Fruit fly (Drosophila melanogaster) whole organism, embryonic: ENCODE results near the gene CG10602.
A peak's percentile ranks its signal among the peaks of the same experiment; 100 is the strongest.

Source experiments
- Adf1 ChIP-seq: fragments of 200-800 bp; sonication (Bioruptor generic); IDR thresholded peaks from 2 replicates; pipeline ENCODE4 v1.3.6; 2022; ENCODE audit warnings: missing biosample characterization, missing genetic modification characterization
- Atf-2 ChIP-seq: fragments of 200-800 bp; sonication (Bioruptor generic); optimal IDR thresholded peaks from 2 replicates; lab custom pipeline; 2016; ENCODE audit warnings: missing biosample characterization, missing genetic modification characterization
- Atf6 ChIP-seq: fragments of 200-800 bp; sonication (Bioruptor generic); IDR thresholded peaks from 2 replicates; pipeline ENCODE4 v1.3.6; 2022; ENCODE audit warnings: missing biosample characterization, missing genetic modification characterization
- Awh ChIP-seq: fragments of 200-800 bp; sonication (Bioruptor generic); IDR thresholded peaks from 2 replicates; pipeline ENCODE4, ENCODE4 v1.3.6; 2022; ENCODE audit warnings: missing biosample characterization, missing genetic modification characterization
- CG10209 ChIP-seq: fragments of 200-800 bp; sonication (Bioruptor generic); optimal IDR thresholded peaks from 3 replicates; lab custom pipeline; 2017; ENCODE audit warnings: missing biosample characterization, mild to moderate bottlenecking, missing genetic modification characterization, missing genetic modification reagents
- CG11723 ChIP-seq: fragments of 200-800 bp; sonication (Bioruptor generic); optimal IDR thresholded peaks from 2 replicates; lab custom pipeline; 2017; ENCODE audit warnings: missing biosample characterization, mild to moderate bottlenecking, missing genetic modification characterization
- CG1233 ChIP-seq: fragments of 200-800 bp; sonication (Bioruptor generic); optimal IDR thresholded peaks from 4 replicates; lab custom pipeline; 2018; ENCODE audit warnings: missing biosample characterization, mild to moderate bottlenecking, missing genetic modification characterization
- CG13287 ChIP-seq: fragments of 200-800 bp; sonication (Bioruptor generic); IDR thresholded peaks from 2 replicates; pipeline ENCODE4 v1.3.6; 2022; ENCODE audit warnings: missing biosample characterization, missing genetic modification characterization; ENCODE audit not compliant: partially characterized antibody
- CG14441 ChIP-seq: fragments of 200-800 bp; sonication (Bioruptor generic); IDR thresholded peaks from 2 replicates; pipeline ENCODE4 v1.3.6; 2022; ENCODE audit warnings: missing biosample characterization, missing genetic modification characterization
- CG14667 ChIP-seq: fragments of 200-800 bp; sonication (Bioruptor generic); IDR thresholded peaks from 2 replicates; pipeline ENCODE4 v1.3.6; 2022; ENCODE audit warnings: missing biosample characterization, missing genetic modification characterization
- CG1603 ChIP-seq: fragments of 200-800 bp; sonication (Bioruptor generic); optimal IDR thresholded peaks from 2 replicates; lab custom pipeline; 2019; ENCODE audit warnings: missing biosample characterization, mild to moderate bottlenecking, missing genetic modification characterization, moderate library complexity
- CG1647 ChIP-seq: fragments of 200-800 bp; sonication (Bioruptor generic); optimal IDR thresholded peaks from 3 replicates; lab custom pipeline; 2016; ENCODE audit warnings: missing biosample characterization, missing genetic modification characterization
- CG16815 ChIP-seq: fragments of 200-800 bp; sonication (Bioruptor generic); optimal IDR thresholded peaks from 3 replicates; lab custom pipeline; 2017; ENCODE audit warnings: missing biosample characterization, mild to moderate bottlenecking, missing genetic modification characterization
- CG17359 ChIP-seq: fragments of 200-800 bp; sonication (Bioruptor generic); optimal IDR thresholded peaks from 3 replicates; lab custom pipeline; 2018; ENCODE audit warnings: missing biosample characterization, mild to moderate bottlenecking, missing genetic modification characterization, moderate library complexity
- CG30403 ChIP-seq: fragments of 200-800 bp; sonication (Bioruptor generic); optimal IDR thresholded peaks from 3 replicates; lab custom pipeline; 2016; ENCODE audit warnings: missing biosample characterization, missing genetic modification characterization
- CG3163 ChIP-seq: fragments of 200-800 bp; sonication (Bioruptor generic); optimal IDR thresholded peaks from 3 replicates; lab custom pipeline; 2016; ENCODE audit warnings: missing biosample characterization, missing genetic modification characterization
- CG32532 ChIP-seq: fragments of 200-800 bp; sonication (Bioruptor generic); IDR thresholded peaks from 2 replicates; pipeline ENCODE4 v1.3.6; 2022; ENCODE audit warnings: missing biosample characterization, missing genetic modification characterization
- CG34224 ChIP-seq: fragments of 200-800 bp; sonication (Bioruptor generic); IDR thresholded peaks from 3 replicates; pipeline ENCODE4 v1.3.6; 2022; ENCODE audit warnings: missing biosample characterization, missing genetic modification characterization; ENCODE audit not compliant: partially characterized antibody
- CG3995 ChIP-seq: fragments of 200-800 bp; sonication (Bioruptor generic); optimal IDR thresholded peaks from 3 replicates; lab custom pipeline; 2016; ENCODE audit warnings: missing biosample characterization, missing genetic modification characterization
- CG4282 ChIP-seq: fragments of 200-800 bp; sonication (Bioruptor generic); optimal IDR thresholded peaks from 2 replicates; lab custom pipeline; 2016; ENCODE audit warnings: missing biosample characterization, missing genetic modification characterization
- CHES-1-like ChIP-seq: fragments of 200-800 bp; sonication (Bioruptor generic); optimal IDR thresholded peaks from 2 replicates; lab custom pipeline; 2016; ENCODE audit warnings: missing biosample characterization, missing genetic modification characterization
- Camta ChIP-seq: fragments of 200-800 bp; sonication (Bioruptor generic); optimal IDR thresholded peaks from 2 replicates; lab custom pipeline; 2016; ENCODE audit warnings: missing biosample characterization, missing genetic modification characterization
- Fer1 ChIP-seq: fragments of 200-800 bp; sonication (Bioruptor generic); optimal IDR thresholded peaks from 2 replicates; lab custom pipeline; 2017; ENCODE audit warnings: missing biosample characterization, mild to moderate bottlenecking, missing genetic modification characterization
- HLHmδ ChIP-seq: fragments of 200-800 bp; sonication (Bioruptor generic); optimal IDR thresholded peaks from 2 replicates; lab custom pipeline; 2018; ENCODE audit warnings: missing biosample characterization, mild to moderate bottlenecking, missing genetic modification characterization, moderate library complexity
- MBD-R2 ChIP-seq: fragments of 200-800 bp; sonication (Bioruptor generic); IDR thresholded peaks from 2 replicates; pipeline ENCODE4 v1.3.6; 2022; ENCODE audit warnings: missing biosample characterization, missing genetic modification characterization
- MESR4 ChIP-seq: fragments of 200-800 bp; sonication (Bioruptor generic); optimal IDR thresholded peaks from 2 replicates; lab custom pipeline; 2018; ENCODE audit warnings: missing biosample characterization, mild to moderate bottlenecking, missing genetic modification characterization, moderate library complexity
- Max ChIP-seq: fragments of 200-800 bp; sonication (Bioruptor generic); optimal IDR thresholded peaks from 2 replicates; lab custom pipeline; 2016; ENCODE audit warnings: missing biosample characterization, mild to moderate bottlenecking, missing genetic modification characterization
- Side ChIP-seq: fragments of 200-800 bp; sonication (Bioruptor generic); optimal IDR thresholded peaks from 2 replicates; lab custom pipeline; 2016; ENCODE audit warnings: missing biosample characterization, missing genetic modification characterization
- Sin3A ChIP-seq: fragments of >200 bp; optimal IDR thresholded peaks from 2 replicates; lab custom pipeline; 2018
- Sox102F ChIP-seq: fragments of 200-800 bp; sonication (Bioruptor generic); optimal IDR thresholded peaks from 2 replicates; lab custom pipeline; 2018; ENCODE audit warnings: missing biosample characterization, mild to moderate bottlenecking, missing genetic modification characterization, moderate library complexity
- Spps ChIP-seq: fragments of 200-800 bp; sonication (Bioruptor generic); optimal IDR thresholded peaks from 2 replicates; lab custom pipeline; 2018; ENCODE audit warnings: missing biosample characterization, mild to moderate bottlenecking, missing genetic modification characterization
- Trl ChIP-seq, 3 experiments: fragments of >200 bp in 2 of 3; fragments of 200-800 bp in 1 of 3; sonication (Bioruptor generic) in 1 of 3; optimal IDR thresholded peaks; 2 replicates in 1 of 3; 3 replicates in 2 of 3; lab custom pipeline; 2016 to 2017; ENCODE audit warnings: missing biosample characterization in 1 of 3, missing genetic modification characterization in 1 of 3
- Xbp1 ChIP-seq: fragments of 200-800 bp; sonication (Bioruptor generic); optimal IDR thresholded peaks from 3 replicates; lab custom pipeline; 2016; ENCODE audit warnings: missing biosample characterization, mild to moderate bottlenecking, missing genetic modification characterization
- ara ChIP-seq: fragments of 200-800 bp; sonication (Bioruptor generic); IDR thresholded peaks from 2 replicates; pipeline ENCODE4 v1.3.6; 2022; ENCODE audit warnings: missing biosample characterization, missing genetic modification characterization
- az2 ChIP-seq: fragments of 200-800 bp; sonication (Bioruptor generic); optimal IDR thresholded peaks from 3 replicates; lab custom pipeline; 2016; ENCODE audit warnings: missing biosample characterization, missing genetic modification characterization
- bowl ChIP-seq: fragments of 200-800 bp; sonication (Bioruptor generic); IDR thresholded peaks from 2 replicates; pipeline ENCODE4 v1.3.6; 2022; ENCODE audit warnings: missing biosample characterization, missing genetic modification characterization
- btn ChIP-seq: fragments of 200-800 bp; sonication (Bioruptor generic); optimal IDR thresholded peaks from 2 replicates; lab custom pipeline; 2016; ENCODE audit warnings: missing biosample characterization, missing genetic modification characterization
- cas ChIP-seq: fragments of 200-800 bp; sonication (Bioruptor generic); IDR thresholded peaks from 2 replicates; pipeline ENCODE4 v1.3.6; 2022; ENCODE audit warnings: missing biosample characterization, missing genetic modification characterization
- chif ChIP-seq, 2 experiments: fragments of 200-800 bp; sonication (Bioruptor generic); optimal IDR thresholded peaks; 3 replicates each; lab custom pipeline; 2016; ENCODE audit warnings: missing biosample characterization in 2 of 2, missing genetic modification characterization in 2 of 2
- corto ChIP-seq: fragments of 200-800 bp; sonication (Bioruptor generic); optimal IDR thresholded peaks from 2 replicates; lab custom pipeline; 2016; ENCODE audit warnings: missing biosample characterization, mild to moderate bottlenecking, missing genetic modification characterization, moderate library complexity
- dati ChIP-seq: fragments of 200-800 bp; sonication (Bioruptor generic); IDR thresholded peaks from 2 replicates; pipeline ENCODE4 v1.3.6; 2022; ENCODE audit warnings: missing biosample characterization, missing genetic modification characterization
- eve ChIP-seq, 2 experiments: fragments of >200 bp; optimal IDR thresholded peaks; 2 replicates each; lab custom pipeline; 2017; ENCODE audit warnings: missing biosample characterization in 2 of 2, missing genetic modification characterization in 2 of 2
- fd64A ChIP-seq: fragments of 200-800 bp; sonication (Bioruptor generic); optimal IDR thresholded peaks from 3 replicates; lab custom pipeline; 2018; ENCODE audit warnings: missing biosample characterization, mild to moderate bottlenecking, missing genetic modification characterization
- fd96Cb ChIP-seq: fragments of 200-800 bp; sonication (Bioruptor generic); optimal IDR thresholded peaks from 2 replicates; lab custom pipeline; 2018; ENCODE audit warnings: missing biosample characterization, mild to moderate bottlenecking, missing genetic modification characterization, moderate library complexity
- gem ChIP-seq: fragments of 200-800 bp; sonication (Bioruptor generic); optimal IDR thresholded peaks from 2 replicates; lab custom pipeline; 2019; ENCODE audit warnings: missing biosample characterization, mild to moderate bottlenecking, missing genetic modification characterization, moderate library complexity
- p53 ChIP-seq: fragments of 200-800 bp; sonication (Bioruptor generic); optimal IDR thresholded peaks from 2 replicates; lab custom pipeline; 2016; ENCODE audit warnings: missing biosample characterization, missing genetic modification characterization
- phol ChIP-seq: fragments of 200-800 bp; sonication (Bioruptor generic); optimal IDR thresholded peaks from 3 replicates; lab custom pipeline; 2018; ENCODE audit warnings: missing biosample characterization, mild to moderate bottlenecking, missing genetic modification characterization, moderate library complexity
- run ChIP-seq: fragments of 200-800 bp; sonication (Bioruptor generic); optimal IDR thresholded peaks from 3 replicates; lab custom pipeline; 2018; ENCODE audit warnings: missing biosample characterization, mild to moderate bottlenecking, missing genetic modification characterization
- seq ChIP-seq: fragments of 200-800 bp; sonication (Bioruptor generic); IDR thresholded peaks from 2 replicates; pipeline ENCODE4 v1.3.6; 2022; ENCODE audit warnings: missing biosample characterization, missing genetic modification characterization
- tup ChIP-seq: fragments of 200-800 bp; sonication (Bioruptor generic); optimal IDR thresholded peaks from 2 replicates; lab custom pipeline; 2016; ENCODE audit warnings: missing biosample characterization, mild to moderate bottlenecking, missing genetic modification characterization, moderate library complexity
- vvl ChIP-seq: fragments of 200-800 bp; sonication (Bioruptor generic); IDR thresholded peaks from 2 replicates; pipeline ENCODE4 v1.3.6; 2022; ENCODE audit warnings: missing biosample characterization, missing genetic modification characterization
- yki ChIP-seq: fragments of >200 bp; optimal IDR thresholded peaks from 3 replicates; lab custom pipeline; 2018

CG10602 gene

DNA sequence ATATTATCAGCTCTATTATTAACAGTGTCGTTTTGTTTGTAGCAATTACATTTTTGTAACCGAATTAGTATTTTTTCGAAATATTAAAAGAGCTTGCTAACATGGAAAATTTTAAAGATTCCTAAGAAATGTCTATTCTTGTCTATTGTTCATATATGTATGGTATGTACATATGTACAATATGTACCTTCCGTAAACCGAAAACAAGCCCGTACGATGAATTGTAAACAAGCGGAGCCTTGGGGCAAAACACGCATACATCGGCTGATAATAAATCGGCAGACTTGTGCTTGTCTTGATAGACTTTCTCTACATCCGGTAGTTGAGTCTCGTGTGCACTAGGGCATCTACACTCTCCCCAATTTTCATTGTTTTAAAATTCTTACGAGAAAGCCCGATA, 36.2 kb downstream of the CG10602 start (continued):
- TF ChIP-seq MBD-R2 (GFP tag; lab: Robert Waterston, UW), result no peak; the same call in 1 of the 2 replicates
- no peak for TF ChIP-seq tup (GFP tag; lab: Kevin White, UChicago)
- peak; percentile 69 for TF ChIP-seq Atf6 (GFP tag; lab: Robert Waterston, UW)
- TF ChIP-seq CG4282 (GFP tag; lab: Kevin White, UChicago), result no peak
- peak; percentile 74 for TF ChIP-seq HLHmδ
- TF ChIP-seq Max (GFP tag; lab: Kevin White, UChicago), result peak; percentile 56
- TF ChIP-seq Camta (GFP tag; lab: Kevin White, UChicago), result peak; percentile 8
- TF ChIP-seq CG10209 (GFP tag; lab: Kevin White, UChicago), result peak; percentile 54
- peak; percentile 73 for TF ChIP-seq CG1233 (GFP tag; lab: Kevin White, UChicago)
- TF ChIP-seq CG11723 (GFP tag; lab: Kevin White, UChicago), result peak; percentile 39
- no peak for TF ChIP-seq CG16815 (GFP tag; lab: Kevin White, UChicago)
- TF ChIP-seq Atf-2, result peak; percentile 27
- peak; percentile 3 for TF ChIP-seq Spps (tag; lab: Kevin White, UChicago)
- TF ChIP-seq phol (tag; lab: Kevin White, UChicago), result no peak
- no peak for TF ChIP-seq Sin3A (lab: Kevin White, UChicago)
- TF ChIP-seq CG3995 (GFP tag; lab: Kevin White, UChicago), result no peak
- peak; percentile 45 for TF ChIP-seq Side
- no peak for TF ChIP-seq CHES-1-like (GFP tag; lab: Kevin White, UChicago)
- TF ChIP-seq dati, result no peak
- no peak for TF ChIP-seq fd96Cb (tag; lab: Kevin White, UChicago)
- no peak for TF ChIP-seq az2 (GFP tag; lab: Kevin White, UChicago)
- peak; percentile 68 for TF ChIP-seq CG17359 (tag; lab: Kevin White, UChicago)
- TF ChIP-seq eve (GFP tag; optimal IDR thresholded peaks at IDR 0.05; lab: Kevin White, UChicago), result no peak
- TF ChIP-seq yki, result no peak
- peak; percentile 17 for TF ChIP-seq Sox102F
- no peak for TF ChIP-seq btn (GFP tag; lab: Kevin White, UChicago)
- TF ChIP-seq gem (tag; lab: Kevin White, UChicago), result peak; percentile 43
- peak; percentile 38 for TF ChIP-seq CG1603 (tag; lab: Kevin White, UChicago)
- TF ChIP-seq CG14441 (GFP tag; lab: Robert Waterston, UW), result no peak; the same call in 1 of the 2 replicates
- TF ChIP-seq CG14667, result no peak
- TF ChIP-seq CG1647 (GFP tag; lab: Kevin White, UChicago), result no peak
- TF ChIP-seq chif (GFP tag; optimal IDR thresholded peaks at IDR 0.05; lab: Kevin White, UChicago), result peak in 1 of 2 experiments; percentile 40
- TF ChIP-seq cas (GFP tag; lab: Robert Waterston, UW), result no peak
- TF ChIP-seq p53 (GFP tag; lab: Kevin White, UChicago), result no peak
- no peak for TF ChIP-seq CG13287 (GFP tag; lab: Robert Waterston, UW)
- no peak for TF ChIP-seq corto (GFP tag; lab: Kevin White, UChicago)
- no peak for TF ChIP-seq Xbp1 (GFP tag; lab: Kevin White, UChicago)
- no peak for TF ChIP-seq CG34224 (GFP tag; lab: Robert Waterston, UW)
- TF ChIP-seq Awh (GFP tag; lab: Robert Waterston, UW), result peak; percentile 78; the same call in 1 of the 2 replicates
- no peak for TF ChIP-seq bowl (GFP tag; lab: Robert Waterston, UW)
- TF ChIP-seq CG3163 (GFP tag; lab: Kevin White, UChicago), result no peak
- no peak for TF ChIP-seq Trl (optimal IDR thresholded peaks at IDR 0.05; lab: Kevin White, UChicago)
- peak; percentile 46 for TF ChIP-seq Trl (GFP tag; optimal IDR thresholded peaks at IDR 0.05; lab: Kevin White, UChicago)
- no peak for TF ChIP-seq Adf1 (GFP tag; lab: Robert Waterston, UW)
- no peak for TF ChIP-seq vvl (GFP tag; lab: Robert Waterston, UW)
- TF ChIP-seq seq (GFP tag; lab: Robert Waterston, UW), result no peak
- no peak for TF ChIP-seq CG32532
- no peak for TF ChIP-seq CG30403 (GFP tag; lab: Kevin White, UChicago)
- peak; percentile 80 for TF ChIP-seq ara (GFP tag; lab: Robert Waterston, UW)
- no peak for TF ChIP-seq run
- peak; percentile 78 for TF ChIP-seq fd64A (GFP tag; lab: Kevin White, UChicago)
- TF ChIP-seq MESR4 (GFP tag; lab: Kevin White, UChicago), result no peak
- peak; percentile 50 for TF ChIP-seq Fer1
